Worm (Caenorhabditis elegans) whole organism, L3 larva: ENCODE results near the gene har-1.

Experiments
- fkh-2 ChIP-seq: fragments of 150-350 bp; optimal IDR thresholded peaks from 2 replicates; lab custom pipeline; 2014; ENCODE audit warnings: missing biosample characterization, missing genetic modification reagents, missing genetic modification characterization
- nhr-23 ChIP-seq: fragments of 150-350 bp; optimal IDR thresholded peaks from 2 replicates; lab custom pipeline; 2014; ENCODE audit warnings: missing biosample characterization, missing genetic modification reagents, missing genetic modification characterization
- nhr-237 ChIP-seq: fragments of 150-350 bp; optimal IDR thresholded peaks from 2 replicates; lab custom pipeline; 2014; ENCODE audit warnings: missing biosample characterization, missing genetic modification characterization
- snpc-4 ChIP-seq: fragments of 150-350 bp; optimal IDR thresholded peaks from 2 replicates; lab custom pipeline; 2014; ENCODE audit warnings: missing biosample characterization, missing genetic modification characterization
- ztf-11 ChIP-seq: fragments of 150-350 bp; optimal IDR thresholded peaks from 2 replicates; lab custom pipeline; 2014; ENCODE audit warnings: missing biosample characterization, missing genetic modification characterization

The har-1 gene

DNA sequence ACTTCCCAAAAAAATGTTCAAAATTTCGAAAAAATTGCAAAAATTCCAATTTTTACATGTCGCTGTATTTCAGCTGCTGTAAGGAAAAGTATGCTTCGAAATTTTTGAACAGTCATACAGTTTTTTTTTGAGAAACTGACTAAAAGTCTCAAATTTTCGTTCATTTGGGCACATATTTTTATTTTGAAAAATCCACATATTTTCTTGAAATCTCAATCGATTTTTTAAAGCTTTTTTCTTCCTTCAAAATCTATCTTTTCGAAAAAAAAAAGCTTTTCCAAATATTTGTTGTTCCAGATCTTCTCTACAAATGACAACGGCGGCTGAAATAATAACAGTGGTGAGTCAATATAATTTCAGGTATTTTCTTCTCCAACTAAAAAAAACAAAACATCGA, 45.1 kb downstream of the har-1 start, which contains the start of gene asd-1:
Gene asd-1, plus strand, starts transcription at position 298 of the 397 bp plus-strand sequence.
- TF ChIP-seq snpc-4 (tag; lab: Kevin White, UChicago), result no peak
- TF ChIP-seq fkh-2, result no peak
- TF ChIP-seq nhr-23, result no peak
- no peak for TF ChIP-seq ztf-11 (tag; lab: Kevin White, UChicago)
- no peak for TF ChIP-seq nhr-237 (tag; lab: Kevin White, UChicago)
